Fruit fly (Drosophila melanogaster) whole organism, embryonic: Measurements from ENCODE around the gene Fitm.

Experiments used
- ATbp ChIP-seq: fragments of 200-800 bp; sonication (Bioruptor generic); optimal IDR thresholded peaks from 2 replicates; lab custom pipeline; 2017; ENCODE audit warnings: missing biosample characterization, mild to moderate bottlenecking, missing genetic modification characterization, missing genetic modification reagents
- Abd-B ChIP-seq: fragments of 200-800 bp; sonication (Bioruptor generic); optimal IDR thresholded peaks from 2 replicates; lab custom pipeline; 2018; ENCODE audit warnings: missing biosample characterization, mild to moderate bottlenecking, missing genetic modification characterization, moderate library complexity
- Ada2b ChIP-seq: fragments of 200-800 bp; sonication (Bioruptor generic); IDR thresholded peaks from 2 replicates; pipeline ENCODE4 v1.3.6; 2022; ENCODE audit warnings: missing biosample characterization, missing genetic modification characterization
- CG11093 ChIP-seq: fragments of 200-800 bp; sonication (Bioruptor generic); IDR thresholded peaks from 3 replicates; pipeline ENCODE4 v1.3.6; 2022; ENCODE audit warnings: missing biosample characterization, missing genetic modification characterization
- CG11695 ChIP-seq: fragments of 200-800 bp; sonication (Bioruptor generic); IDR thresholded peaks from 3 replicates; pipeline ENCODE4 v1.3.6; 2022; ENCODE audit warnings: missing biosample characterization, missing genetic modification characterization
- CG11696 ChIP-seq: fragments of 200-800 bp; sonication (Bioruptor generic); IDR thresholded peaks from 2 replicates; pipeline ENCODE4 v1.3.6; 2022; ENCODE audit warnings: missing biosample characterization, missing genetic modification characterization
- CG13775 ChIP-seq: fragments of 200-800 bp; sonication (Bioruptor generic); optimal IDR thresholded peaks from 3 replicates; lab custom pipeline; 2017; ENCODE audit warnings: missing biosample characterization, mild to moderate bottlenecking, missing genetic modification characterization
- CG14441 ChIP-seq: fragments of 200-800 bp; sonication (Bioruptor generic); IDR thresholded peaks from 2 replicates; pipeline ENCODE4 v1.3.6; 2022; ENCODE audit warnings: missing biosample characterization, missing genetic modification characterization
- CG15011 ChIP-seq: fragments of 200-800 bp; sonication (Bioruptor generic); optimal IDR thresholded peaks from 3 replicates; lab custom pipeline; 2018; ENCODE audit warnings: missing biosample characterization, mild to moderate bottlenecking, missing genetic modification characterization
- CG18011 ChIP-seq: fragments of 200-800 bp; sonication (Bioruptor generic); optimal IDR thresholded peaks from 2 replicates; lab custom pipeline; 2017; ENCODE audit warnings: missing biosample characterization, missing genetic modification characterization, mild to moderate bottlenecking, moderate library complexity, missing genotype
- CG18599 ChIP-seq: fragments of 200-800 bp; sonication (Bioruptor generic); optimal IDR thresholded peaks from 3 replicates; lab custom pipeline; 2017; ENCODE audit warnings: missing biosample characterization, missing genetic modification characterization, mild to moderate bottlenecking, moderate library complexity, missing genetic modification reagents
- CG2120 ChIP-seq: fragments of 200-800 bp; sonication (Bioruptor generic); optimal IDR thresholded peaks from 3 replicates; lab custom pipeline; 2016; ENCODE audit warnings: missing biosample characterization, missing genetic modification characterization
- CG4282 ChIP-seq: fragments of 200-800 bp; sonication (Bioruptor generic); optimal IDR thresholded peaks from 2 replicates; lab custom pipeline; 2016; ENCODE audit warnings: missing biosample characterization, missing genetic modification characterization
- CG4820 ChIP-seq: fragments of 200-800 bp; sonication (Bioruptor generic); optimal IDR thresholded peaks from 3 replicates; lab custom pipeline; 2016; ENCODE audit warnings: missing biosample characterization, missing genetic modification characterization
- CG5245 ChIP-seq: fragments of 200-800 bp; sonication (Bioruptor generic); optimal IDR thresholded peaks from 3 replicates; lab custom pipeline; 2016; ENCODE audit warnings: missing biosample characterization, missing genetic modification characterization
- CG7963 ChIP-seq: fragments of 200-800 bp; sonication (Bioruptor generic); IDR thresholded peaks from 3 replicates; pipeline ENCODE4 v1.3.6; 2022; ENCODE audit warnings: missing biosample characterization, missing genetic modification characterization; ENCODE audit not compliant: partially characterized antibody
- CG9797 ChIP-seq: fragments of 200-800 bp; sonication (Bioruptor generic); optimal IDR thresholded peaks from 3 replicates; lab custom pipeline; 2018; ENCODE audit warnings: missing biosample characterization, mild to moderate bottlenecking, missing genetic modification characterization
- CkIIα-i1 ChIP-seq: fragments of 200-800 bp; sonication (Bioruptor generic); IDR thresholded peaks from 2 replicates; pipeline ENCODE4 v1.3.6; 2022; ENCODE audit warnings: missing biosample characterization, missing genetic modification characterization
- CrebB ChIP-seq: fragments of 200-800 bp; sonication (Bioruptor generic); optimal IDR thresholded peaks from 3 replicates; lab custom pipeline; 2018; ENCODE audit warnings: missing biosample characterization, mild to moderate bottlenecking, missing genetic modification characterization
- D19A ChIP-seq: fragments of 200-800 bp; optimal IDR thresholded peaks from 3 replicates; lab custom pipeline; 2019; ENCODE audit warnings: missing biosample characterization, mild to moderate bottlenecking, missing genetic modification characterization, moderate library complexity
- Dp ChIP-seq: fragments of 200-800 bp; sonication (Bioruptor generic); optimal IDR thresholded peaks from 2 replicates; lab custom pipeline; 2018; ENCODE audit warnings: missing biosample characterization, mild to moderate bottlenecking, missing genetic modification characterization, moderate library complexity
- Fer1 ChIP-seq: fragments of 200-800 bp; sonication (Bioruptor generic); optimal IDR thresholded peaks from 2 replicates; lab custom pipeline; 2017; ENCODE audit warnings: missing biosample characterization, mild to moderate bottlenecking, missing genetic modification characterization
- Gsc ChIP-seq: fragments of 200-800 bp; sonication (Bioruptor generic); IDR thresholded peaks from 2 replicates; pipeline ENCODE4 v1.3.6; 2022; ENCODE audit warnings: missing biosample characterization, missing genetic modification characterization
- Max ChIP-seq: fragments of 200-800 bp; sonication (Bioruptor generic); optimal IDR thresholded peaks from 2 replicates; lab custom pipeline; 2016; ENCODE audit warnings: missing biosample characterization, mild to moderate bottlenecking, missing genetic modification characterization
- Med ChIP-seq: fragments of 200-800 bp; sonication (Bioruptor generic); peaks from one replicate; lab custom pipeline; 2016; ENCODE audit warnings: missing biosample characterization, missing genetic modification characterization, mild to moderate bottlenecking, inconsistent platforms, moderate library complexity
- Mrtf ChIP-seq: fragments of 200-800 bp; sonication (Bioruptor generic); IDR thresholded peaks from 3 replicates; pipeline ENCODE4 v1.3.6; 2022; ENCODE audit warnings: missing biosample characterization, missing genetic modification characterization
- Neu2 ChIP-seq: fragments of 200-800 bp; sonication (Bioruptor generic); optimal IDR thresholded peaks from 3 replicates; lab custom pipeline; 2016; ENCODE audit warnings: missing biosample characterization, missing genetic modification characterization, borderline replicate concordance
- Nf-YA ChIP-seq: fragments of 200-800 bp; sonication (Bioruptor generic); IDR thresholded peaks from 2 replicates; pipeline ENCODE4 v1.3.6; 2022; ENCODE audit warnings: missing biosample characterization, missing genetic modification characterization
- NfI ChIP-seq: fragments of 200-800 bp; sonication (Bioruptor generic); optimal IDR thresholded peaks from 3 replicates; lab custom pipeline; 2018; ENCODE audit warnings: missing biosample characterization, mild to moderate bottlenecking, missing genetic modification characterization, moderate library complexity
- Sin3A ChIP-seq: fragments of >200 bp; optimal IDR thresholded peaks from 2 replicates; lab custom pipeline; 2018
- bab2 ChIP-seq: fragments of 200-800 bp; sonication (Bioruptor generic); optimal IDR thresholded peaks from 2 replicates; lab custom pipeline; 2016; ENCODE audit warnings: missing biosample characterization, missing genetic modification characterization
- btn ChIP-seq: fragments of 200-800 bp; sonication (Bioruptor generic); optimal IDR thresholded peaks from 2 replicates; lab custom pipeline; 2016; ENCODE audit warnings: missing biosample characterization, missing genetic modification characterization
- caup ChIP-seq: fragments of 200-800 bp; sonication (Bioruptor generic); optimal IDR thresholded peaks from 3 replicates; lab custom pipeline; 2017; ENCODE audit warnings: missing biosample characterization, mild to moderate bottlenecking, missing genetic modification characterization, moderate library complexity; ENCODE audit not compliant: severe bottlenecking
- cg ChIP-seq: fragments of 200-800 bp; sonication (Bioruptor generic); optimal IDR thresholded peaks from 3 replicates; lab custom pipeline; 2019; ENCODE audit warnings: missing biosample characterization, mild to moderate bottlenecking, missing genetic modification characterization, moderate library complexity
- dpn ChIP-seq, 2 experiments: fragments of 200-800 bp; sonication (Bioruptor generic); optimal IDR thresholded peaks; 3 replicates each; lab custom pipeline; 2016; ENCODE audit warnings: missing biosample characterization in 2 of 2, missing genetic modification characterization in 2 of 2
- ems ChIP-seq: fragments of 200-800 bp; sonication (Bioruptor generic); optimal IDR thresholded peaks from 3 replicates; lab custom pipeline; 2016; ENCODE audit warnings: missing biosample characterization, missing genetic modification characterization
- esg ChIP-seq: fragments of 200-800 bp; sonication (Bioruptor generic); conservative IDR thresholded peaks from 2 replicates; pipeline ENCODE4 v1.3.6; 2022; ENCODE audit warnings: missing biosample characterization, missing genetic modification characterization
- fu2 ChIP-seq: fragments of 200-800 bp; sonication (Bioruptor generic); optimal IDR thresholded peaks from 2 replicates; lab custom pipeline; 2016; ENCODE audit warnings: missing biosample characterization, missing genetic modification characterization
- gsb-n ChIP-seq: fragments of 200-800 bp; sonication (Bioruptor generic); optimal IDR thresholded peaks from 3 replicates; lab custom pipeline; 2018; ENCODE audit warnings: missing biosample characterization, mild to moderate bottlenecking, missing genetic modification characterization
- klu ChIP-seq: fragments of 200-800 bp; sonication (Bioruptor generic); IDR thresholded peaks from 2 replicates; pipeline ENCODE4 v1.3.6; 2022; ENCODE audit warnings: missing biosample characterization, missing genetic modification characterization
- nerfin-1 ChIP-seq: fragments of 200-800 bp; sonication (Bioruptor generic); optimal IDR thresholded peaks from 3 replicates; lab custom pipeline; 2019; ENCODE audit warnings: missing biosample characterization, mild to moderate bottlenecking, missing genetic modification characterization, moderate library complexity
- nom ChIP-seq: fragments of 200-800 bp; sonication (Bioruptor generic); optimal IDR thresholded peaks from 2 replicates; lab custom pipeline; 2017; ENCODE audit warnings: missing biosample characterization, missing genetic modification characterization, mild to moderate bottlenecking, moderate library complexity, missing genetic modification reagents
- pho ChIP-seq: fragments of 200-800 bp; sonication (Bioruptor generic); optimal IDR thresholded peaks from 2 replicates; lab custom pipeline; 2016; ENCODE audit warnings: missing biosample characterization, missing genetic modification characterization
- repo ChIP-seq: fragments of 200-800 bp; sonication (Bioruptor generic); optimal IDR thresholded peaks from 2 replicates; lab custom pipeline; 2016; ENCODE audit warnings: missing biosample characterization, missing genetic modification characterization
- run ChIP-seq: fragments of 200-800 bp; sonication (Bioruptor generic); optimal IDR thresholded peaks from 3 replicates; lab custom pipeline; 2018; ENCODE audit warnings: missing biosample characterization, mild to moderate bottlenecking, missing genetic modification characterization
- salm ChIP-seq: fragments of 200-800 bp; sonication (Bioruptor generic); optimal IDR thresholded peaks from 2 replicates; lab custom pipeline; 2018; ENCODE audit warnings: missing biosample characterization, mild to moderate bottlenecking, missing genetic modification characterization
- sisA ChIP-seq: fragments of 200-800 bp; sonication (Bioruptor generic); IDR thresholded peaks from 2 replicates; pipeline ENCODE4 v1.3.6; 2022; ENCODE audit warnings: missing biosample characterization, missing genetic modification characterization
- slou ChIP-seq: fragments of 200-800 bp; sonication (Bioruptor generic); optimal IDR thresholded peaks from 3 replicates; lab custom pipeline; 2016; ENCODE audit warnings: missing biosample characterization, missing genetic modification characterization
- ttk ChIP-seq: fragments of 200-800 bp; sonication (Bioruptor generic); IDR thresholded peaks from 2 replicates; pipeline ENCODE4 v2.1.2; 2022; ENCODE audit warnings: missing biosample characterization, missing genetic modification characterization
- zfh1 ChIP-seq: fragments of 200-800 bp; sonication (Bioruptor generic); IDR thresholded peaks from 3 replicates; pipeline ENCODE4 v1.3.6; 2022; ENCODE audit warnings: missing biosample characterization, missing genetic modification characterization

Fitm gene

dm6 chr3L:5154917-5155613 is 9.2 kb upstream of the Fitm start (continued):
- TF ChIP-seq esg (GFP tag; lab: Robert Waterston, UW) (peak; percentile 78), bab2 (GFP tag; lab: Kevin White, UChicago) (peak; percentile 69), nerfin-1 (tag; lab: Kevin White, UChicago) (peak; percentile 58), CG9797 (GFP tag; lab: Kevin White, UChicago) (no peak), sisA (peak; percentile 82; the same call in 1 of the 2 replicates), Med (GFP tag; lab: Kevin White, UChicago) (no peak), CG18599 (peak; percentile 94), Gsc (GFP tag; lab: Robert Waterston, UW) (no peak), slou (GFP tag; lab: Kevin White, UChicago) (no peak), CG7963 (GFP tag; lab: Robert Waterston, UW) (no peak), CrebB (tag; lab: Kevin White, UChicago) (peak; percentile 56), dpn (GFP tag; optimal IDR thresholded peaks at IDR 0.05; lab: Kevin White, UChicago) (peak; percentile 69 to 79), CG14441 (GFP tag; lab: Robert Waterston, UW) (peak; percentile 85), CG15011 (GFP tag; lab: Kevin White, UChicago) (no peak), run (tag; lab: Kevin White, UChicago) (peak; percentile 41), CG4282 (GFP tag; lab: Kevin White, UChicago) (peak; percentile 26), gsb-n (tag; lab: Kevin White, UChicago) (peak; percentile 54), Sin3A (lab: Kevin White, UChicago) (no peak), ATbp (GFP tag; lab: Kevin White, UChicago) (peak; percentile 70), CG11093 (peak; percentile 55; the same call in 1 of the 3 replicates), fu2 (peak; percentile 67), zfh1 (GFP tag; lab: Robert Waterston, UW) (peak; percentile 86), caup (GFP tag; lab: Kevin White, UChicago) (peak; percentile 78), CG11696 (peak; percentile 76), Mrtf (GFP tag; lab: Robert Waterston, UW) (no peak; the same call in 2 of the 3 replicates), CG4820 (GFP tag; lab: Kevin White, UChicago) (peak; percentile 73), NfI (GFP tag; lab: Kevin White, UChicago) (peak; percentile 61), Fer1 (GFP tag; lab: Kevin White, UChicago) (peak; percentile 95), CG13775 (peak; percentile 62), cg (no peak), pho (GFP tag; lab: Kevin White, UChicago) (peak; percentile 83), nom (GFP tag; lab: Kevin White, UChicago) (peak; percentile 21), CG5245 (GFP tag; lab: Kevin White, UChicago) (peak; percentile 53), CG18011 (GFP tag; lab: Kevin White, UChicago) (peak; percentile 49), Ada2b (GFP tag; lab: Robert Waterston, UW) (peak; percentile 84), D19A (no peak), CG2120 (GFP tag; lab: Kevin White, UChicago) (peak; percentile 91), repo (GFP tag; lab: Kevin White, UChicago) (peak; percentile 52), klu (GFP tag; lab: Robert Waterston, UW) (peak; percentile 44; the same call in 1 of the 2 replicates), btn (GFP tag; lab: Kevin White, UChicago) (peak; percentile 50), ttk (GFP tag; lab: Robert Waterston, UW) (no peak; the same call in 1 of the 2 replicates), Dp (GFP tag; lab: Kevin White, UChicago) (no peak), CkIIα-i1 (GFP tag; lab: Robert Waterston, UW) (0 out of 2 replicates have a peak, but pooled peaks have one; percentile 41), Neu2 (GFP tag; lab: Kevin White, UChicago) (no peak), salm (tag; lab: Kevin White, UChicago) (no peak), CG11695 (GFP tag; lab: Robert Waterston, UW) (peak; percentile 69; the same call in 2 of the 3 replicates), Max (no peak), Abd-B (no peak), ems (GFP tag; lab: Kevin White, UChicago) (peak; percentile 20), Nf-YA (GFP tag; lab: Robert Waterston, UW) (peak; percentile 52; the same call in 1 of the 2 replicates)
